Worm (Caenorhabditis elegans) whole organism, L3 larva: Measurements from ENCODE around the gene fbxc-51.
"Not testable (repeated sequence)": the region's sequence is repeated elsewhere in the genome, so short reads cannot be mapped to it uniquely, and the experiment has no call there.

Experiments used
- R02D3.7 ChIP-seq: fragments of 150-350 bp; optimal IDR thresholded peaks from 2 replicates; lab custom pipeline; 2014; ENCODE audit warnings: missing biosample characterization, missing genetic modification characterization
- ZK546.5 ChIP-seq: sonication (generic microtip); optimal IDR thresholded peaks from 2 replicates; lab custom pipeline; 2017; ENCODE audit warnings: missing biosample characterization, missing genetic modification characterization
- aly-2 ChIP-seq: fragments of 150-350 bp; optimal IDR thresholded peaks from 2 replicates; lab custom pipeline; 2014; ENCODE audit warnings: missing biosample characterization, missing genetic modification characterization
- ama-1 ChIP-seq: fragments of 150-350 bp; optimal IDR thresholded peaks from 2 replicates; lab custom pipeline; 2018
- ceh-16 ChIP-seq: sonication (generic microtip); optimal IDR thresholded peaks from 2 replicates; lab custom pipeline; 2017; ENCODE audit warnings: missing biosample characterization, missing genetic modification characterization
- ceh-28 ChIP-seq: fragments of 150-350 bp; optimal IDR thresholded peaks from 2 replicates; lab custom pipeline; 2014; ENCODE audit warnings: missing biosample characterization, missing genetic modification reagents, missing genetic modification characterization
- ceh-82 ChIP-seq: fragments of 150-350 bp; optimal IDR thresholded peaks from 2 replicates; lab custom pipeline; 2014; ENCODE audit warnings: missing biosample characterization, missing genetic modification characterization
- ceh-9 ChIP-seq: sonication (generic microtip); optimal IDR thresholded peaks from 2 replicates; lab custom pipeline; 2018; ENCODE audit warnings: missing biosample characterization, missing genetic modification characterization
- daf-12 ChIP-seq: fragments of 150-350 bp; optimal IDR thresholded peaks from 2 replicates; lab custom pipeline; 2014; ENCODE audit warnings: missing biosample characterization, missing genetic modification reagents, missing genetic modification characterization
- egl-27 ChIP-seq: sonication (generic microtip); optimal IDR thresholded peaks from 4 replicates; lab custom pipeline; 2017; ENCODE audit warnings: missing biosample characterization, missing genetic modification reagents, missing genetic modification characterization
- elt-1 ChIP-seq: fragments of 150-350 bp; optimal IDR thresholded peaks from 2 replicates; lab custom pipeline; 2014; ENCODE audit warnings: missing biosample characterization, missing genetic modification characterization
- elt-2 ChIP-seq: sonication (generic microtip); optimal IDR thresholded peaks from 2 replicates; lab custom pipeline; 2016; ENCODE audit warnings: missing genetic modification reagents, mild to moderate bottlenecking, missing genetic modification characterization, missing compliant biosample characterization
- eor-1 ChIP-seq, 2 experiments: fragments of 150-350 bp; optimal IDR thresholded peaks; 2 replicates each; lab custom pipeline; 2014 to 2018; ENCODE audit warnings: missing biosample characterization in 2 of 2, missing genetic modification characterization in 2 of 2
- fkh-2 ChIP-seq: fragments of 150-350 bp; optimal IDR thresholded peaks from 2 replicates; lab custom pipeline; 2014; ENCODE audit warnings: missing biosample characterization, missing genetic modification reagents, missing genetic modification characterization
- hmg-11 ChIP-seq: sonication (generic microtip); optimal IDR thresholded peaks from 2 replicates; lab custom pipeline; 2016; ENCODE audit warnings: missing genetic modification characterization, missing compliant biosample characterization
- jun-1 ChIP-seq: fragments of 150-350 bp; optimal IDR thresholded peaks from 2 replicates; lab custom pipeline; 2014; ENCODE audit warnings: missing biosample characterization, missing genetic modification reagents, missing genetic modification characterization
- lin-15B ChIP-seq: fragments of 150-350 bp; optimal IDR thresholded peaks from 2 replicates; lab custom pipeline; 2014; ENCODE audit warnings: missing biosample characterization, missing genetic modification characterization
- lin-39 ChIP-seq: fragments of 150-350 bp; optimal IDR thresholded peaks from 2 replicates; lab custom pipeline; 2018; ENCODE audit warnings: missing biosample characterization, missing genetic modification reagents, missing genetic modification characterization
- lsy-12 ChIP-seq: sonication (generic microtip); optimal IDR thresholded peaks from 2 replicates; lab custom pipeline; 2016; ENCODE audit warnings: mild to moderate bottlenecking, missing genetic modification characterization, missing compliant biosample characterization
- mdl-1 ChIP-seq: fragments of 150-350 bp; optimal IDR thresholded peaks from 2 replicates; lab custom pipeline; 2014; ENCODE audit warnings: missing biosample characterization, missing genetic modification characterization
- mml-1 ChIP-seq: fragments of 150-350 bp; sonication (generic microtip); optimal IDR thresholded peaks from 3 replicates; lab custom pipeline; 2014; ENCODE audit warnings: missing biosample characterization, missing genetic modification characterization
- nfya-1 ChIP-seq: sonication (generic microtip); optimal IDR thresholded peaks from 2 replicates; lab custom pipeline; 2017; ENCODE audit warnings: missing genetic modification characterization, mild to moderate bottlenecking, missing compliant biosample characterization, antibody characterized with exemption, moderate library complexity; ENCODE audit not compliant: insufficient read depth
- nhr-11 ChIP-seq: fragments of 150-350 bp; optimal IDR thresholded peaks from 2 replicates; lab custom pipeline; 2014; ENCODE audit warnings: missing biosample characterization, missing genetic modification characterization
- nhr-12 ChIP-seq: fragments of 150-350 bp; optimal IDR thresholded peaks from 2 replicates; lab custom pipeline; 2014; ENCODE audit warnings: missing biosample characterization, missing genetic modification characterization
- nhr-23 ChIP-seq: fragments of 150-350 bp; optimal IDR thresholded peaks from 2 replicates; lab custom pipeline; 2014; ENCODE audit warnings: missing biosample characterization, missing genetic modification reagents, missing genetic modification characterization
- nhr-25 ChIP-seq: sonication (generic microtip); optimal IDR thresholded peaks from 2 replicates; lab custom pipeline; 2017; ENCODE audit warnings: missing biosample characterization, missing genetic modification characterization
- nhr-28 ChIP-seq: fragments of 150-350 bp; optimal IDR thresholded peaks from 2 replicates; lab custom pipeline; 2014; ENCODE audit warnings: missing biosample characterization, missing genetic modification characterization
- nhr-43 ChIP-seq: sonication (generic microtip); optimal IDR thresholded peaks from 2 replicates; lab custom pipeline; 2016; ENCODE audit warnings: mild to moderate bottlenecking, missing genetic modification characterization, missing compliant biosample characterization; ENCODE audit not compliant: poor library complexity, severe bottlenecking
- nhr-67 ChIP-seq: fragments of 150-350 bp; optimal IDR thresholded peaks from 2 replicates; lab custom pipeline; 2014; ENCODE audit warnings: missing biosample characterization, missing genetic modification characterization
- nhr-76 ChIP-seq: fragments of 150-350 bp; sonication (generic microtip); optimal IDR thresholded peaks from 5 replicates; lab custom pipeline; 2014; ENCODE audit warnings: missing biosample characterization, missing genetic modification characterization
- nhr-77 ChIP-seq: fragments of 150-350 bp; optimal IDR thresholded peaks from 2 replicates; lab custom pipeline; 2014; ENCODE audit warnings: missing biosample characterization, missing genetic modification characterization
- pha-4 ChIP-seq: fragments of 150-350 bp; optimal IDR thresholded peaks from 2 replicates; lab custom pipeline; 2014; ENCODE audit warnings: missing biosample characterization, missing genetic modification reagents, missing genetic modification characterization
- pqm-1 ChIP-seq: fragments of 150-350 bp; optimal IDR thresholded peaks from 2 replicates; lab custom pipeline; 2017; ENCODE audit warnings: missing biosample characterization, missing genetic modification characterization, inconsistent platforms
- sea-2 ChIP-seq: fragments of 150-350 bp; sonication (generic microtip); optimal IDR thresholded peaks from 4 replicates; lab custom pipeline; 2014; ENCODE audit warnings: missing biosample characterization, missing genetic modification reagents, missing genetic modification characterization
- skn-1 ChIP-seq: fragments of 150-350 bp; optimal IDR thresholded peaks from 2 replicates; lab custom pipeline; 2014; ENCODE audit warnings: missing biosample characterization, missing genetic modification characterization
- snpc-4 ChIP-seq: fragments of 150-350 bp; optimal IDR thresholded peaks from 2 replicates; lab custom pipeline; 2014; ENCODE audit warnings: missing biosample characterization, missing genetic modification characterization
- tbx-2 ChIP-seq: sonication (generic microtip); optimal IDR thresholded peaks from 2 replicates; lab custom pipeline; 2016; ENCODE audit warnings: mild to moderate bottlenecking, missing genetic modification characterization, missing compliant biosample characterization
- unc-39 ChIP-seq: sonication (generic microtip); optimal IDR thresholded peaks from 4 replicates; lab custom pipeline; 2017; ENCODE audit warnings: missing biosample characterization, missing genetic modification characterization
- unc-62 ChIP-seq: fragments of 150-350 bp; sonication (generic microtip); optimal IDR thresholded peaks from 4 replicates; lab custom pipeline; 2014; ENCODE audit warnings: missing biosample characterization, missing genetic modification reagents, missing genetic modification characterization
- zag-1 ChIP-seq: fragments of 150-350 bp; optimal IDR thresholded peaks from 2 replicates; lab custom pipeline; 2014; ENCODE audit warnings: missing biosample characterization, missing genetic modification characterization
- ztf-11 ChIP-seq: fragments of 150-350 bp; optimal IDR thresholded peaks from 2 replicates; lab custom pipeline; 2014; ENCODE audit warnings: missing biosample characterization, missing genetic modification characterization
- ztf-4 ChIP-seq: fragments of 150-350 bp; optimal IDR thresholded peaks from 2 replicates; lab custom pipeline; 2014; ENCODE audit warnings: missing biosample characterization, missing genetic modification characterization

Gene fbxc-51

DNA sequence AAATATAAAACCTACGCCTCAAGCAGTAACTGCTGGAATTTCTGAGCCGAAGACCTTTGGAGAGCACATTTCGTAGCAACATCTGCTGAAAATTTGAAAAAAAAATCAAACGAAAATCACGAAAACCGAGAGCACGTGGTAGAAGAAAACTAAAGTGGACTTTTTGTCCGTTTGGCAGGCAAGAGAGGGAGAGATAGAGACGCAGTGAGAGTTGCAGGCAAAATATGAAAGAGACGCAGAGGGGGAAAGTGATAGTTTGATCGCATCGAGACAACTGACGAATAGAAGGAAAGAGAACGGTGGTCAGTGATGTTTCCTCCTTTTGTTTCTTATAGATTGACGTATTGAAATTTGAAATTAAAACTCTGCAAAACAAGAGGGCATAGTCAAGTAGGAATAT, 20.1 kb upstream of the fbxc-51 start, which contains the start of the genes acdh-9 and F28A10.13:
acdh-9 (minus strand) TSS at position 85 of the 400 bp plus-strand sequence.
F28A10.13 (plus strand) TSS at position 294 of the 400 bp plus-strand sequence.
- TF ChIP-seq nhr-76 (tag; lab: Kevin White, UChicago) (peak; percentile 95), sea-2 (GFP tag; lab: Kevin White, UChicago) (no peak), nhr-28 (no peak), fkh-2 (tag; lab: Kevin White, UChicago) (no peak), nhr-67 (tag; lab: Kevin White, UChicago) (no peak), jun-1 (tag; lab: Kevin White, UChicago) (peak; percentile 36), unc-62 (GFP tag; lab: Kevin White, UChicago) (no peak), ama-1 (lab: Kevin White, UChicago) (peak; percentile 68), mml-1 (no peak), eor-1 (tag; optimal IDR thresholded peaks at IDR 0.05; lab: Kevin White, UChicago) (no peak), nhr-12 (tag; lab: Kevin White, UChicago) (no peak), ceh-9 (no peak), elt-2 (tag; lab: Kevin White, UChicago) (peak; percentile 69), ztf-11 (tag; lab: Kevin White, UChicago) (no peak), nhr-25 (tag; lab: Kevin White, UChicago) (peak; percentile 22), pqm-1 (tag; lab: Kevin White, UChicago) (peak; percentile 44), unc-39 (tag; lab: Kevin White, UChicago) (no peak), nhr-77 (tag; lab: Kevin White, UChicago) (no peak), snpc-4 (tag; lab: Kevin White, UChicago) (no peak), lin-39 (tag; lab: Kevin White, UChicago) (no peak), ztf-4 (no peak), lsy-12 (tag; lab: Kevin White, UChicago) (no peak), R02D3.7 (tag; lab: Kevin White, UChicago) (no peak), zag-1 (tag; lab: Kevin White, UChicago) (no peak), nhr-43 (tag; lab: Kevin White, UChicago) (no peak), nhr-11 (tag; lab: Kevin White, UChicago) (no peak), ceh-82 (tag; lab: Kevin White, UChicago) (no peak), mdl-1 (peak; percentile 79), ZK546.5 (tag; lab: Kevin White, UChicago) (no peak), skn-1 (tag; lab: Kevin White, UChicago) (no peak), egl-27 (tag; lab: Kevin White, UChicago) (no peak), nfya-1 (tag; lab: Kevin White, UChicago) (peak; percentile 65), nhr-23 (tag; lab: Kevin White, UChicago) (peak; percentile 11), ceh-28 (no peak), aly-2 (tag; lab: Kevin White, UChicago) (no peak), ceh-16 (tag; lab: Kevin White, UChicago) (no peak), daf-12 (tag; lab: Kevin White, UChicago) (no peak), pha-4 (tag; lab: Kevin White, UChicago) (no peak), hmg-11 (tag; lab: Kevin White, UChicago) (no peak), lin-15B (tag; lab: Kevin White, UChicago) (peak; percentile 8)

DNA sequence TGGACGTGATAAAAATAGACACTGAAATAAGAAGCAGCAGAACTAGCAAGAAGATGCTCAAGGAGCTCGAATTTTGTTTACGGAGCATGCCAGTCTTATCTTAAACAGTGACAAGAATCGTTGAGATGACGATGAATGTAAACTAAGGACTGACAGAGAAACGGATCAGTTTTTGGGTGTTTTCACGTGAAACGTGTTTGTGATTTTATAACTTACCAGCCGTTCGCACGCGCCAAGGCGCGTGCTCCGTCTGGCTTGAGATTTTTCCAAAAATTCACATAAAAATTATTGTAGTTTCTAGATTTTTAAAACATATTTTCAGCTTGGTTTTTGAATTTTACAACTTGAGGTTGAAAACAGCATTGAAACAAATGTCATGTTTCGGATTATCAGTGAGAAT, 18.0 kb upstream of the fbxc-51 start, which contains the start of gene F28A10.5:
F28A10.5 (minus strand) TSS at position 101 of the 400 bp plus-strand sequence.
- TF ChIP-seq unc-39 (tag; lab: Kevin White, UChicago); zag-1 (tag; lab: Kevin White, UChicago); tbx-2: not testable (repeated sequence)

ce11 chrII:861564-861963, 7.0 kb upstream of the fbxc-51 start, which contains the start of gene Y46B2A.4:
TSS of gene Y46B2A.4 (plus strand) at chrII:861864.
- TF ChIP-seq egl-27 (tag; lab: Kevin White, UChicago): no peak
- TF ChIP-seq ama-1 (lab: Kevin White, UChicago): no peak
- no peak for TF ChIP-seq ZK546.5 (tag; lab: Kevin White, UChicago)
- TF ChIP-seq elt-1 (tag; lab: Kevin White, UChicago): no peak
- TF ChIP-seq nhr-76 (tag; lab: Kevin White, UChicago): no peak
- no peak for TF ChIP-seq ceh-16 (tag; lab: Kevin White, UChicago)
- TF ChIP-seq ceh-82 (tag; lab: Kevin White, UChicago): no peak
- no peak for TF ChIP-seq ztf-11 (tag; lab: Kevin White, UChicago)
